Worm (Caenorhabditis elegans): ENCODE measurements around the gene irld-65.

- no peak for TF ChIP-seq ama-1 (optimal IDR thresholded peaks at IDR 0.05)
- no peak for TF ChIP-seq tbx-37 (GFP tag; conservative IDR thresholded peaks at IDR 0.05)
- no peak for TF ChIP-seq sea-1 (GFP tag; conservative IDR thresholded peaks at IDR 0.05)
- TF ChIP-seq F13C5.2 (tag; optimal IDR thresholded peaks at IDR 0.05), result no peak
- no peak for TF ChIP-seq hnd-1 (tag; optimal IDR thresholded peaks at IDR 0.05)
- no peak for TF ChIP-seq tra-4 (tag; optimal IDR thresholded peaks at IDR 0.05)
- TF ChIP-seq ceh-36 (tag; optimal IDR thresholded peaks at IDR 0.05), result no peak
- TF ChIP-seq flt-1 (GFP tag; IDR thresholded peaks at IDR 0.05), result no peak
These were observed 3.4 kb downstream of the irld-65 start, which contains the start of gene irld-67 for ce11 chrII:2934354-2934753.
